Fruit fly (Drosophila melanogaster): Measurements from ENCODE around the gene Snap25.

DNA sequence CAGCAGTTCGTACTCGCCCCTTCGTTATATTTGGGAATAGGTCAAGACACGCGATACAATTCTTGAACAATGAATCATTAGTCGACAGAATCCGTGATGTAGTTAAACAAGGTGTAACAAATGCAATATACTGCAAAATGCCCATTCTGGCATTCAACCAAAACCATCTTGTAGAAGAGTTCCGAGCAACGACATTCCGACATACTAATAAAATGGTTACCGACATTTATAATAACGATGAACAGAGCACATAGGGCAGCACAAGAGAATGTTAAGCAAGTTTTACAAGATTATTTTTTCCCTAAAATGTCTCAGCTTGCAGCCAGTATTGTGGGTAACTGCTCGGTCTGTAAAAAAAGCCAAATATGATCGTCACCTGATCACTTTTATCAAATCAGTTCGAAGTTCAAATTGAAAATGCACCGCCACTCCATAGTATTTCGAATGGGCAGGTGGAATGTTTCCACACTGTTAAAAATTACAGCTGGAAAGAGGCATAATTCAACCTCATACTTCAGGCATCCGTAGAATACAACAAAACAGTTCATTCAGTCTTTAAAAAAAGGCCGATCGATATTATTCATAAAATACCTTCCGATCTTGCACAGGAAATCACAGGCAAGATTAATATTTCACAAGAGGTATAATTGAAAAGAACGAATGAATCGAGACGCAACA lies 9.2 kb downstream of the Snap25 start:
- TF ChIP-seq svp (GFP tag) (no peak), CG6808 (GFP tag; optimal IDR thresholded peaks at IDR 0.05) (no peak), vri (GFP tag; optimal IDR thresholded peaks at IDR 0.05) (no peak), dsx (GFP tag; optimal IDR thresholded peaks at IDR 0.05; ENCODE audit: poor library complexity, severe bottlenecking) (no peak), Hr39 (GFP tag; optimal IDR thresholded peaks at IDR 0.05) (no peak), CG10669 (GFP tag; optimal IDR thresholded peaks at IDR 0.05) (no peak), CG34406 (GFP tag; optimal IDR thresholded peaks at IDR 0.05) (no peak), CG16779 (tag; optimal IDR thresholded peaks at IDR 0.05) (no peak), acj6 (GFP tag; optimal IDR thresholded peaks at IDR 0.05) (no peak), CG6276 (GFP tag; optimal IDR thresholded peaks at IDR 0.05) (no peak), CG6854 (GFP tag; optimal IDR thresholded peaks at IDR 0.05) (no peak), cyc (GFP tag; optimal IDR thresholded peaks at IDR 0.05) (no peak), lz (GFP tag; optimal IDR thresholded peaks at IDR 0.05) (no peak), CG11294 (GFP tag; IDR thresholded peaks at IDR 0.05) (no peak)

Data from whole organism, prepupa.